Fruit fly (Drosophila melanogaster) whole organism, embryonic: Measurements from ENCODE around the gene CG13465.

Experiments used
- CG10267 ChIP-seq: fragments of 200-800 bp; sonication (Bioruptor generic); optimal IDR thresholded peaks from 2 replicates; lab custom pipeline; 2018; ENCODE audit warnings: missing biosample characterization, mild to moderate bottlenecking, missing genetic modification characterization, moderate library complexity
- CG11723 ChIP-seq: fragments of 200-800 bp; sonication (Bioruptor generic); optimal IDR thresholded peaks from 2 replicates; lab custom pipeline; 2017; ENCODE audit warnings: missing biosample characterization, mild to moderate bottlenecking, missing genetic modification characterization
- CG12071 ChIP-seq: fragments of 200-800 bp; sonication (Bioruptor generic); optimal IDR thresholded peaks from 3 replicates; lab custom pipeline; 2018; ENCODE audit warnings: missing biosample characterization, mild to moderate bottlenecking, missing genetic modification characterization
- CG14860 ChIP-seq: fragments of 200-800 bp; sonication (Bioruptor generic); IDR thresholded peaks from 3 replicates; pipeline ENCODE4 v1.3.6; 2022; ENCODE audit warnings: missing biosample characterization, missing genetic modification characterization; ENCODE audit not compliant: partially characterized antibody
- CG1602 ChIP-seq: fragments of 200-800 bp; sonication (Bioruptor generic); optimal IDR thresholded peaks from 3 replicates; lab custom pipeline; 2016; ENCODE audit warnings: missing biosample characterization, missing genetic modification characterization
- CG16813 ChIP-seq: fragments of 200-800 bp; sonication (Bioruptor generic); IDR thresholded peaks from 3 replicates; pipeline ENCODE4 v1.3.6; 2022; ENCODE audit warnings: missing biosample characterization, missing genetic modification characterization; ENCODE audit not compliant: partially characterized antibody
- CG17568 ChIP-seq: fragments of 200-800 bp; sonication (Bioruptor generic); optimal IDR thresholded peaks from 2 replicates; lab custom pipeline; 2018; ENCODE audit warnings: missing biosample characterization, mild to moderate bottlenecking, missing genetic modification characterization, moderate library complexity
- CG18262 ChIP-seq: fragments of 200-800 bp; optimal IDR thresholded peaks from 3 replicates; lab custom pipeline; 2019; ENCODE audit warnings: missing biosample characterization, mild to moderate bottlenecking, missing genetic modification characterization, moderate library complexity
- CG18764 ChIP-seq: fragments of 200-800 bp; sonication (Bioruptor generic); optimal IDR thresholded peaks from 3 replicates; lab custom pipeline; 2016; ENCODE audit warnings: missing biosample characterization, missing genetic modification characterization
- CG2712 ChIP-seq: fragments of 200-800 bp; optimal IDR thresholded peaks from 3 replicates; lab custom pipeline; 2019; ENCODE audit warnings: missing biosample characterization, mild to moderate bottlenecking, missing genetic modification characterization, moderate library complexity
- CG30431 ChIP-seq: fragments of 200-800 bp; sonication (Bioruptor generic); optimal IDR thresholded peaks from 2 replicates; lab custom pipeline; 2017; ENCODE audit warnings: missing biosample characterization, missing genetic modification characterization
- CG5953 ChIP-seq: fragments of 200-800 bp; sonication (Bioruptor generic); IDR thresholded peaks from 2 replicates; pipeline ENCODE4 v1.3.6; 2022; ENCODE audit warnings: missing biosample characterization, missing genetic modification characterization
- CG7271 ChIP-seq: fragments of 200-800 bp; sonication (Bioruptor generic); optimal IDR thresholded peaks from 2 replicates; lab custom pipeline; 2018; ENCODE audit warnings: missing biosample characterization, mild to moderate bottlenecking, missing genetic modification characterization, moderate library complexity
- CG9797 ChIP-seq: fragments of 200-800 bp; sonication (Bioruptor generic); optimal IDR thresholded peaks from 3 replicates; lab custom pipeline; 2018; ENCODE audit warnings: missing biosample characterization, mild to moderate bottlenecking, missing genetic modification characterization
- D ChIP-seq, 2 experiments: fragments of 200-800 bp in 1 of 2; fragments of >200 bp in 1 of 2; sonication (Bioruptor generic) in 1 of 2; optimal IDR thresholded peaks; 2 replicates in 1 of 2; 3 replicates in 1 of 2; lab custom pipeline; 2017; ENCODE audit warnings: mild to moderate bottlenecking in 1 of 2, missing biosample characterization in 1 of 2, missing genetic modification characterization in 1 of 2, missing genetic modification reagents in 1 of 2
- Deaf1 ChIP-seq: fragments of 200-800 bp; optimal IDR thresholded peaks from 3 replicates; lab custom pipeline; 2019; ENCODE audit warnings: missing biosample characterization, mild to moderate bottlenecking, missing genetic modification characterization, moderate library complexity
- ERR ChIP-seq: fragments of 200-800 bp; sonication (Bioruptor generic); optimal IDR thresholded peaks from 2 replicates; lab custom pipeline; 2016; ENCODE audit warnings: missing biosample characterization, missing genetic modification characterization
- Eip74EF ChIP-seq, 2 experiments: fragments of 200-800 bp in 1 of 2; fragments of >200 bp in 1 of 2; sonication (Bioruptor generic) in 1 of 2; optimal IDR thresholded peaks; 2 replicates each; lab custom pipeline; 2017 to 2019; ENCODE audit warnings: missing biosample characterization in 2 of 2, missing genetic modification characterization in 2 of 2, mild to moderate bottlenecking in 1 of 2, moderate library complexity in 1 of 2
- Elba2 ChIP-seq: fragments of 200-800 bp; sonication (Bioruptor generic); optimal IDR thresholded peaks from 3 replicates; lab custom pipeline; 2016; ENCODE audit warnings: missing biosample characterization, missing genetic modification characterization
- Fer3 ChIP-seq: fragments of 200-800 bp; sonication (Bioruptor generic); optimal IDR thresholded peaks from 2 replicates; lab custom pipeline; 2018; ENCODE audit warnings: missing biosample characterization, mild to moderate bottlenecking, missing genetic modification characterization, moderate library complexity
- Hmr ChIP-seq: fragments of 200-800 bp; sonication (Bioruptor generic); optimal IDR thresholded peaks from 3 replicates; lab custom pipeline; 2017; ENCODE audit warnings: mild to moderate bottlenecking, missing biosample characterization, missing genetic modification reagents, missing genetic modification characterization
- Lpt ChIP-seq: fragments of >200 bp; optimal IDR thresholded peaks from 2 replicates; lab custom pipeline; 2018; ENCODE audit warnings: missing biosample characterization, missing genetic modification characterization
- Mad ChIP-seq: fragments of 200-800 bp; sonication (Bioruptor generic); optimal IDR thresholded peaks from 2 replicates; lab custom pipeline; 2016; ENCODE audit warnings: missing biosample characterization, missing genetic modification characterization
- Mrtf ChIP-seq: fragments of 200-800 bp; sonication (Bioruptor generic); IDR thresholded peaks from 3 replicates; pipeline ENCODE4 v1.3.6; 2022; ENCODE audit warnings: missing biosample characterization, missing genetic modification characterization
- Myb ChIP-seq: fragments of 200-800 bp; sonication (Bioruptor generic); optimal IDR thresholded peaks from 2 replicates; lab custom pipeline; 2016; ENCODE audit warnings: missing biosample characterization, missing genetic modification characterization
- PHDP ChIP-seq: fragments of 200-800 bp; sonication (Bioruptor generic); optimal IDR thresholded peaks from 3 replicates; lab custom pipeline; 2018; ENCODE audit warnings: missing biosample characterization, mild to moderate bottlenecking, missing genetic modification characterization, moderate library complexity
- Poxn ChIP-seq: fragments of 200-800 bp; sonication (Bioruptor generic); IDR thresholded peaks from 2 replicates; pipeline ENCODE4 v1.3.6; 2022; ENCODE audit warnings: missing biosample characterization, missing genetic modification characterization
- Side ChIP-seq: fragments of 200-800 bp; sonication (Bioruptor generic); optimal IDR thresholded peaks from 2 replicates; lab custom pipeline; 2016; ENCODE audit warnings: missing biosample characterization, missing genetic modification characterization
- Sox100B ChIP-seq: fragments of 200-800 bp; sonication (Bioruptor generic); optimal IDR thresholded peaks from 3 replicates; lab custom pipeline; 2018; ENCODE audit warnings: missing biosample characterization, mild to moderate bottlenecking, missing genetic modification characterization
- amos ChIP-seq: fragments of 200-800 bp; sonication (Bioruptor generic); IDR thresholded peaks from 2 replicates; pipeline ENCODE4 v1.3.6; 2022; ENCODE audit warnings: missing biosample characterization, missing genetic modification characterization; ENCODE audit not compliant: partially characterized antibody
- bbx ChIP-seq: fragments of 200-800 bp; sonication (Bioruptor generic); IDR thresholded peaks from 2 replicates; pipeline ENCODE4 v1.3.6; 2022; ENCODE audit warnings: missing biosample characterization, missing genetic modification characterization; ENCODE audit not compliant: partially characterized antibody
- ci ChIP-seq: fragments of 200-800 bp; sonication (Bioruptor generic); IDR thresholded peaks from 3 replicates; pipeline ENCODE4 v1.3.6; 2022; ENCODE audit warnings: missing biosample characterization, missing genetic modification characterization
- crp ChIP-seq, 2 experiments: fragments of 200-800 bp; sonication (Bioruptor generic); optimal IDR thresholded peaks; 2 replicates in 1 of 2; 3 replicates in 1 of 2; lab custom pipeline; 2017; ENCODE audit warnings: missing biosample characterization in 2 of 2, missing genetic modification characterization in 2 of 2, mild to moderate bottlenecking in 1 of 2, moderate library complexity in 1 of 2
- disco-r ChIP-seq: fragments of 200-800 bp; sonication (Bioruptor generic); optimal IDR thresholded peaks from 2 replicates; lab custom pipeline; 2016; ENCODE audit warnings: missing biosample characterization, missing genetic modification characterization
- dmrt11E ChIP-seq: fragments of 200-800 bp; sonication (Bioruptor generic); optimal IDR thresholded peaks from 3 replicates; lab custom pipeline; 2018; ENCODE audit warnings: missing biosample characterization, mild to moderate bottlenecking, missing genetic modification characterization, moderate library complexity
- dpn ChIP-seq, 2 experiments: fragments of 200-800 bp; sonication (Bioruptor generic); optimal IDR thresholded peaks; 3 replicates each; lab custom pipeline; 2016; ENCODE audit warnings: missing biosample characterization in 2 of 2, missing genetic modification characterization in 2 of 2
- esg ChIP-seq: fragments of 200-800 bp; sonication (Bioruptor generic); conservative IDR thresholded peaks from 2 replicates; pipeline ENCODE4 v1.3.6; 2022; ENCODE audit warnings: missing biosample characterization, missing genetic modification characterization
- eyg ChIP-seq: fragments of 200-800 bp; sonication (Bioruptor generic); optimal IDR thresholded peaks from 3 replicates; lab custom pipeline; 2016; ENCODE audit warnings: missing biosample characterization, missing genetic modification characterization
- fd64A ChIP-seq: fragments of 200-800 bp; sonication (Bioruptor generic); optimal IDR thresholded peaks from 3 replicates; lab custom pipeline; 2018; ENCODE audit warnings: missing biosample characterization, mild to moderate bottlenecking, missing genetic modification characterization
- gcm ChIP-seq: fragments of 200-800 bp; sonication (Bioruptor generic); optimal IDR thresholded peaks from 2 replicates; lab custom pipeline; 2019; ENCODE audit warnings: missing biosample characterization, mild to moderate bottlenecking, missing genetic modification characterization, moderate library complexity
- gsb-n ChIP-seq: fragments of 200-800 bp; sonication (Bioruptor generic); optimal IDR thresholded peaks from 3 replicates; lab custom pipeline; 2018; ENCODE audit warnings: missing biosample characterization, mild to moderate bottlenecking, missing genetic modification characterization
- h ChIP-seq: fragments of >200 bp; optimal IDR thresholded peaks from 2 replicates; lab custom pipeline; 2017
- nmo ChIP-seq: fragments of 200-800 bp; sonication (Bioruptor generic); optimal IDR thresholded peaks from 2 replicates; lab custom pipeline; 2018; ENCODE audit warnings: missing biosample characterization, mild to moderate bottlenecking, missing genetic modification characterization, moderate library complexity
- onecut ChIP-seq: fragments of 200-800 bp; sonication (Bioruptor generic); IDR thresholded peaks from 2 replicates; pipeline ENCODE4 v1.3.6; 2022; ENCODE audit warnings: missing biosample characterization, missing genetic modification characterization
- repo ChIP-seq: fragments of 200-800 bp; sonication (Bioruptor generic); optimal IDR thresholded peaks from 2 replicates; lab custom pipeline; 2016; ENCODE audit warnings: missing biosample characterization, missing genetic modification characterization
- ro ChIP-seq: fragments of 200-800 bp; sonication (Bioruptor generic); IDR thresholded peaks from 2 replicates; pipeline ENCODE4 v1.3.6; 2022; ENCODE audit warnings: missing biosample characterization, missing genetic modification characterization
- schlank ChIP-seq: fragments of 200-800 bp; sonication (Bioruptor generic); optimal IDR thresholded peaks from 2 replicates; lab custom pipeline; 2018; ENCODE audit warnings: missing biosample characterization, mild to moderate bottlenecking, missing genetic modification characterization
- sens ChIP-seq: fragments of 200-800 bp; sonication (Bioruptor generic); peaks from one replicate; lab custom pipeline; 2016; ENCODE audit warnings: missing biosample characterization, missing genetic modification characterization
- zfh1 ChIP-seq: fragments of 200-800 bp; sonication (Bioruptor generic); IDR thresholded peaks from 3 replicates; pipeline ENCODE4 v1.3.6; 2022; ENCODE audit warnings: missing biosample characterization, missing genetic modification characterization

The CG13465 gene

dm6 chr3L:14952858-14953669 lies 8.9 kb upstream of the CG13465 start:
- no peak for TF ChIP-seq onecut
- no peak for TF ChIP-seq Fer3 (tag; lab: Kevin White, UChicago)
- TF ChIP-seq Hmr (GFP tag; lab: Kevin White, UChicago) = no peak
- peak; percentile 54 for TF ChIP-seq CG18262
- TF ChIP-seq Sox100B (GFP tag; lab: Kevin White, UChicago) = no peak
- no peak for TF ChIP-seq CG30431 (GFP tag; lab: Kevin White, UChicago)
- TF ChIP-seq Eip74EF (GFP tag; optimal IDR thresholded peaks at IDR 0.05; lab: Kevin White, UChicago) = no peak
- TF ChIP-seq CG18764 = no peak
- TF ChIP-seq fd64A (GFP tag; lab: Kevin White, UChicago) = no peak
- no peak for TF ChIP-seq esg (GFP tag; lab: Robert Waterston, UW)
- no peak for TF ChIP-seq zfh1
- no peak for TF ChIP-seq CG14860 (GFP tag; lab: Robert Waterston, UW)
- TF ChIP-seq CG2712 (tag; lab: Kevin White, UChicago) = peak; percentile 53
- no peak for TF ChIP-seq h
- TF ChIP-seq CG7271 = peak; percentile 9
- TF ChIP-seq disco-r (GFP tag; lab: Kevin White, UChicago) = no peak
- no peak for TF ChIP-seq ro (GFP tag; lab: Robert Waterston, UW)
- TF ChIP-seq CG10267 (tag; lab: Kevin White, UChicago) = peak; percentile 23
- TF ChIP-seq dpn (GFP tag; optimal IDR thresholded peaks at IDR 0.05; lab: Kevin White, UChicago) = no peak
- TF ChIP-seq CG9797 (GFP tag; lab: Kevin White, UChicago) = no peak
- TF ChIP-seq CG16813 (GFP tag; lab: Robert Waterston, UW) = no peak
- peak; percentile 58 for TF ChIP-seq dmrt11E (tag; lab: Kevin White, UChicago)
- no peak for TF ChIP-seq Myb
- TF ChIP-seq CG5953 = no peak
- TF ChIP-seq schlank (tag; lab: Kevin White, UChicago) = no peak
- TF ChIP-seq PHDP (tag; lab: Kevin White, UChicago) = no peak
- no peak for TF ChIP-seq Mad (GFP tag; lab: Kevin White, UChicago)
- TF ChIP-seq CG11723 = no peak
- TF ChIP-seq Mrtf (GFP tag; lab: Robert Waterston, UW) = no peak
- TF ChIP-seq D (optimal IDR thresholded peaks at IDR 0.05; lab: Kevin White, UChicago) = peak; percentile 100
- TF ChIP-seq D (GFP tag; optimal IDR thresholded peaks at IDR 0.05; lab: Kevin White, UChicago) = no peak
- no peak for TF ChIP-seq Side
- no peak for TF ChIP-seq ERR (GFP tag; lab: Kevin White, UChicago)
- TF ChIP-seq Elba2 = no peak
- no peak for TF ChIP-seq sens
- TF ChIP-seq Poxn = no peak
- TF ChIP-seq repo = no peak
- no peak for TF ChIP-seq Lpt (GFP tag; lab: Kevin White, UChicago)
- TF ChIP-seq CG1602 (GFP tag; lab: Kevin White, UChicago) = no peak
- no peak for TF ChIP-seq ci (GFP tag; lab: Robert Waterston, UW)
- no peak for TF ChIP-seq eyg (GFP tag; lab: Kevin White, UChicago)
- TF ChIP-seq Deaf1 = no peak
- TF ChIP-seq CG12071 (GFP tag; lab: Kevin White, UChicago) = no peak
- TF ChIP-seq nmo (GFP tag; lab: Kevin White, UChicago) = no peak
- no peak for TF ChIP-seq gcm (GFP tag; lab: Kevin White, UChicago)
- no peak for TF ChIP-seq CG17568 (GFP tag; lab: Kevin White, UChicago)
- TF ChIP-seq gsb-n (tag; lab: Kevin White, UChicago) = no peak
- no peak for TF ChIP-seq amos (GFP tag; lab: Robert Waterston, UW)
- no peak for TF ChIP-seq bbx
- TF ChIP-seq crp (GFP tag; optimal IDR thresholded peaks at IDR 0.05; lab: Kevin White, UChicago) = no peak
